Fruit fly (Drosophila melanogaster): ENCODE data around the gene oc.

oc gene

dm6 chrX:8694066-8694822 lies 43.8 kb upstream of the oc start (continued):
- TF ChIP-seq CG1233 (GFP tag; optimal IDR thresholded peaks at IDR 0.05) (peak; percentile 3), Abd-B (GFP tag; optimal IDR thresholded peaks at IDR 0.05) (no peak), CG15514 (GFP tag; optimal IDR thresholded peaks at IDR 0.05) (no peak), CG33213 (GFP tag; optimal IDR thresholded peaks at IDR 0.05) (no peak), NfI (GFP tag; optimal IDR thresholded peaks at IDR 0.05) (no peak), CG11247 (GFP tag; IDR thresholded peaks at IDR 0.05) (no peak), ham (GFP tag; IDR thresholded peaks at IDR 0.05) (no peak), pzg (GFP tag; optimal IDR thresholded peaks at IDR 0.05) (no peak), CG30431 (GFP tag; optimal IDR thresholded peaks at IDR 0.05) (no peak), gfzf (GFP tag; optimal IDR thresholded peaks at IDR 0.05) (no peak), Max (GFP tag; optimal IDR thresholded peaks at IDR 0.05) (no peak), CG12236 (GFP tag; optimal IDR thresholded peaks at IDR 0.05) (no peak), CG31441 (GFP tag; IDR thresholded peaks at IDR 0.05) (peak; percentile 14; the same call in 1 of the 2 replicates), Ssrp (tag; optimal IDR thresholded peaks at IDR 0.05) (peak; percentile 21), grau (tag; optimal IDR thresholded peaks at IDR 0.05) (peak; percentile 26), CG7556 (GFP tag; optimal IDR thresholded peaks at IDR 0.05) (peak; percentile 39), C15 (GFP tag; IDR thresholded peaks at IDR 0.05) (no peak), z (GFP tag; IDR thresholded peaks at IDR 0.05) (no peak), CG12391 (tag; optimal IDR thresholded peaks at IDR 0.05) (peak; percentile 18), btn (GFP tag; optimal IDR thresholded peaks at IDR 0.05) (no peak), Sin3A (optimal IDR thresholded peaks at IDR 0.05) (no peak), lilli (GFP tag; optimal IDR thresholded peaks at IDR 0.05) (no peak), CG13123 (GFP tag; optimal IDR thresholded peaks at IDR 0.05) (no peak), ewg (GFP tag; optimal IDR thresholded peaks at IDR 0.05) (peak; percentile 72), CG10321 (GFP tag; IDR thresholded peaks at IDR 0.05) (0 out of 2 replicates have a peak, but pooled peaks have one; percentile 8), peb (GFP tag; IDR thresholded peaks at IDR 0.05) (no peak), Drgx (GFP tag; IDR thresholded peaks at IDR 0.05) (no peak), CG10147 (GFP tag; optimal IDR thresholded peaks at IDR 0.05) (no peak), en (GFP tag; optimal IDR thresholded peaks at IDR 0.05) (no peak), gro (GFP tag; optimal IDR thresholded peaks at IDR 0.05) (no peak), seq (GFP tag; IDR thresholded peaks at IDR 0.05) (no peak), insv (GFP tag; optimal IDR thresholded peaks at IDR 0.05) (no peak), yki (optimal IDR thresholded peaks at IDR 0.05) (no peak), CG6813 (GFP tag; optimal IDR thresholded peaks at IDR 0.05) (no peak), Bgb (GFP tag; IDR thresholded peaks at IDR 0.05; ENCODE audit: partially characterized antibody) (no peak), D19A (tag; optimal IDR thresholded peaks at IDR 0.05) (no peak), chn (GFP tag; optimal IDR thresholded peaks at IDR 0.05) (no peak), CG7745 (tag; optimal IDR thresholded peaks at IDR 0.05) (no peak), pum (GFP tag; optimal IDR thresholded peaks at IDR 0.05) (no peak), Xrp1 (GFP tag; IDR thresholded peaks at IDR 0.05) (0 out of 2 replicates have a peak, but pooled peaks have one; percentile 8), CG12942 (GFP tag; optimal IDR thresholded peaks at IDR 0.05) (no peak), CG7357 (GFP tag; IDR thresholded peaks at IDR 0.05) (no peak), caup (GFP tag; optimal IDR thresholded peaks at IDR 0.05; ENCODE audit: severe bottlenecking) (no peak), Sox102F (GFP tag; optimal IDR thresholded peaks at IDR 0.05) (peak; percentile 5), al (GFP tag; IDR thresholded peaks at IDR 0.05) (no peak), emc (GFP tag; optimal IDR thresholded peaks at IDR 0.05) (no peak), slbo (GFP tag; IDR thresholded peaks at IDR 0.05) (no peak), CG30403 (GFP tag; optimal IDR thresholded peaks at IDR 0.05) (peak; percentile 11), Doc2 (GFP tag; IDR thresholded peaks at IDR 0.05) (no peak), danr (GFP tag; IDR thresholded peaks at IDR 0.05) (no peak), CG6254 (GFP tag; optimal IDR thresholded peaks at IDR 0.05) (no peak)
